Worm (Caenorhabditis elegans): ENCODE measurements around the gene ascc-1.

ascc-1 gene

DNA sequence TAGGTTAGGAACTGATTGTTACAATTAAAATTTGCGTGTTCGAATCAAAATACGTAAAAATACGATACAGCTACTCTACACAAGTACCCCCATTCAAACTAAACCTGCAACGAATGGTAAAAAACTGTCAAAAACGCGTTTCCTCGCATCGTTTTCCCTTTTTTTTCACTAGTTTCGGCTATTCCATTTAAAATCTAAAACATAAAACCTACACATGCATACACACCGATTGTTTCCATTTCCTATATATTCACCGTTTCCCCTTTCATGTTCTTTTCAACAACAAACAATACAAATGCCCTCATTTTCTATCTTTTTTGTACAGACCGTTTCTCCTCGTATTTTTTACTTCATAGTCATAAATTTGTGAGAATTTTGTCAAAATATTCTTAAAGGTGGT lies 11.3 kb downstream of the ascc-1 start:
- no peak for TF ChIP-seq nhr-76 (tag; optimal IDR thresholded peaks at IDR 0.05)
- no peak for TF ChIP-seq nfya-1 (tag; optimal IDR thresholded peaks at IDR 0.05; ENCODE audit: insufficient read depth)
- no peak for TF ChIP-seq skn-1 (tag; optimal IDR thresholded peaks at IDR 0.05)
- no peak for TF ChIP-seq daf-12 (tag; optimal IDR thresholded peaks at IDR 0.05)
- no peak for TF ChIP-seq R02D3.7 (tag; optimal IDR thresholded peaks at IDR 0.05)
- no peak for TF ChIP-seq nhr-77 (tag; optimal IDR thresholded peaks at IDR 0.05)
- TF ChIP-seq egl-5 (tag; optimal IDR thresholded peaks at IDR 0.05): no peak
- no peak for TF ChIP-seq ceh-28 (tag; optimal IDR thresholded peaks at IDR 0.05)

DNA sequence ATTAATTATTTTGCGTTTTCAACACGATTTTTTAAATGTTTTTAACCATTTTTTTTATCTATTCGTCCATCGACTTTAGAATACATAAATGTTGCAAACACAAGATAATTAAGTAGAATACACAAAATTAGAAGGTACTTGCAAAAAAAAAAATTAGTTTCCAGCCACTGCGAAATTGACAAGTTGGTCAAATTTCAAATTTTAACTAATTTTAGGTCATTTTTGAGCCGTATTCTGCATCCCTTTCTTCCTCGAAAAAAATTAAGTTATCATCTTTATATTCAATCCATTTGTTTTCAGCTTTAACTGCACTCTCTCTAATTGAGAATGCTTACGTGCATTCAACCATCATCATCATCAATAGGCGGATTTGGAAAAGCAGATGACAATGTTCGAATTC lies 11.9 kb downstream of the ascc-1 start, which contains the start of gene egl-26:
Gene egl-26 (plus strand): TSS at position 301 of the 400 bp plus-strand sequence.
- no peak for TF ChIP-seq nhr-43 (tag; optimal IDR thresholded peaks at IDR 0.05; ENCODE audit: poor library complexity, severe bottlenecking)
- TF ChIP-seq unc-62 (GFP tag; optimal IDR thresholded peaks at IDR 0.05): no peak
- TF ChIP-seq ceh-9 (tag; optimal IDR thresholded peaks at IDR 0.05): no peak
- no peak for TF ChIP-seq hmg-11 (tag; optimal IDR thresholded peaks at IDR 0.05)
- no peak for TF ChIP-seq nhr-25 (tag; optimal IDR thresholded peaks at IDR 0.05)
- TF ChIP-seq nhr-76 (tag; optimal IDR thresholded peaks at IDR 0.05): no peak
- TF ChIP-seq lin-15B (tag; optimal IDR thresholded peaks at IDR 0.05): no peak
- TF ChIP-seq R02D3.7 (tag; optimal IDR thresholded peaks at IDR 0.05): no peak
- no peak for TF ChIP-seq tbx-2 (tag; optimal IDR thresholded peaks at IDR 0.05)
- no peak for TF ChIP-seq mml-1 (tag; optimal IDR thresholded peaks at IDR 0.05)
- no peak for TF ChIP-seq snpc-4 (tag; optimal IDR thresholded peaks at IDR 0.05)
- TF ChIP-seq aly-2 (tag; optimal IDR thresholded peaks at IDR 0.05): no peak
- no peak for TF ChIP-seq nhr-77 (tag; optimal IDR thresholded peaks at IDR 0.05)
- TF ChIP-seq eor-1 (tag; optimal IDR thresholded peaks at IDR 0.05): no peak

DNA sequence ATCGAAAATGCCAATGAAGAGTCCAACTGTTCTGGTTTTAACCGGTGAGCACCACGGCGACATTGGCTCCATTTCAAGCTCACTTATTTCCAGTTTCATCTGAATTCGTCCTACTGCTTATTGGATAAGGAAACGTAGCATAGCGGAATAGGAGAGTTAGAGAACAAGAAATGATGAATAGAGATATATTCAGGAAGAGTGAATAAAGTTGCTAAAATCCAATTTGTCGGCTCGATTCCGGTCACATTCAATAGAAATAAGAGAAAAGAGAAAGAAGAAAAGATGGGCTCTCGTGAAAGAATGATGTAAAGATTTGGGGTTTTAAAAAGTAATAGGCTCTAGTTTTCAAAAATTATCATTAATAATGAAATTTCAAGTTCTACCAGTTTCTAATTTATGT lies 15.9 kb downstream of the ascc-1 start:
- TF ChIP-seq elt-1 (tag; optimal IDR thresholded peaks at IDR 0.05) (no peak), fos-1 (tag; optimal IDR thresholded peaks at IDR 0.05) (no peak), fkh-10 (GFP tag; optimal IDR thresholded peaks at IDR 0.05) (peak; percentile 95), tbx-2 (tag; optimal IDR thresholded peaks at IDR 0.05) (no peak)

DNA sequence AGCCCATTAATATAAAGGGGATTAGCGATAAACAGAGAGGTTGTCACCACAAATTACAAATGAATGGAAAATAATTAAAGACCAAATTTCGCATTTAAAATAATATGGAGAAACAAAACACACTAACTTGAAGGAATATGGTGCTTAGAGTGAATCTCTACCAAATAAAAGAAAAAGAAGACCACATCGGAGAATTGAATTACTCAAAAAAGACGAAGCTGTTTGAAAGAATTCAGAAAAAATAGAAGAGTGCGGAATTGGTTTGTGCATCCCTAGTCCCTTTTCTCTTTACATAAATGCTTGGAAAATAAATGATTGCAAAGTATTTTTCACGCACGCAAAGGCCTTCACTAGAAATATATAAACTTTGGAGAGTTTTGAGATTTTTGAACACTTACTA lies 16.4 kb downstream of the ascc-1 start:
- TF ChIP-seq nhr-12 (tag; optimal IDR thresholded peaks at IDR 0.05): no peak
- no peak for TF ChIP-seq nhr-25 (tag; optimal IDR thresholded peaks at IDR 0.05)
- no peak for TF ChIP-seq ztf-11 (tag; optimal IDR thresholded peaks at IDR 0.05)
- no peak for TF ChIP-seq egl-27 (tag; optimal IDR thresholded peaks at IDR 0.05)
- no peak for TF ChIP-seq nhr-67 (tag; optimal IDR thresholded peaks at IDR 0.05)
- no peak for TF ChIP-seq lin-15B (tag; optimal IDR thresholded peaks at IDR 0.05)
- no peak for TF ChIP-seq nhr-28 (tag; optimal IDR thresholded peaks at IDR 0.05)
- no peak for TF ChIP-seq pqm-1 (tag; optimal IDR thresholded peaks at IDR 0.05)
- no peak for TF ChIP-seq nhr-77 (tag; optimal IDR thresholded peaks at IDR 0.05)
- TF ChIP-seq hmg-11 (tag; optimal IDR thresholded peaks at IDR 0.05): no peak
- TF ChIP-seq fkh-2 (tag; optimal IDR thresholded peaks at IDR 0.05): no peak

DNA sequence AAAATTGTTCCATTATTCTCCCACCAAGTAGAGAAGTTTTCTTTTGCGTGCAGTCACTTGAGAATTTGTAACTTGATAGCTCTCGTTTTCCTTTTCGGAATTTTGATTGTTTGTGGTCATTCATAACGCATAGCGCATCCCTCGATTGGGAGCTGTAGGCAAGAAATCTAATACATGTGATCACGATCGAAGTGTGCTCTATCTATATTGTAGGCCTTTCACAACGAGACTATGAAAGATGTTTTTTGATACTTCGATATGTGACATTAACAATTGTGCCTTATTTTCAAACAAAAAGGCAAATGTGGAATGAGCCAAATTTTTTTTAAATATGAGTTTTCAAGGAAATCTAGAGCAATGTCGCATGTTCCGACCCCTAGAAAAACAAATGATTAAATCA lies 18.4 kb downstream of the ascc-1 start:
- no peak for TF ChIP-seq jun-1 (tag; optimal IDR thresholded peaks at IDR 0.05)
- TF ChIP-seq ztf-11 (tag; optimal IDR thresholded peaks at IDR 0.05): no peak
- TF ChIP-seq lin-39 (tag; optimal IDR thresholded peaks at IDR 0.05): no peak
- TF ChIP-seq lsy-12 (tag; optimal IDR thresholded peaks at IDR 0.05): no peak
- TF ChIP-seq nfya-1 (tag; optimal IDR thresholded peaks at IDR 0.05; ENCODE audit: insufficient read depth): no peak
- no peak for TF ChIP-seq egl-27 (tag; optimal IDR thresholded peaks at IDR 0.05)
- TF ChIP-seq ceh-16 (tag; optimal IDR thresholded peaks at IDR 0.05): no peak
- TF ChIP-seq nhr-237 (tag; optimal IDR thresholded peaks at IDR 0.05): no peak
- no peak for TF ChIP-seq nhr-76 (tag; optimal IDR thresholded peaks at IDR 0.05)
- TF ChIP-seq ceh-28 (tag; optimal IDR thresholded peaks at IDR 0.05): no peak

DNA sequence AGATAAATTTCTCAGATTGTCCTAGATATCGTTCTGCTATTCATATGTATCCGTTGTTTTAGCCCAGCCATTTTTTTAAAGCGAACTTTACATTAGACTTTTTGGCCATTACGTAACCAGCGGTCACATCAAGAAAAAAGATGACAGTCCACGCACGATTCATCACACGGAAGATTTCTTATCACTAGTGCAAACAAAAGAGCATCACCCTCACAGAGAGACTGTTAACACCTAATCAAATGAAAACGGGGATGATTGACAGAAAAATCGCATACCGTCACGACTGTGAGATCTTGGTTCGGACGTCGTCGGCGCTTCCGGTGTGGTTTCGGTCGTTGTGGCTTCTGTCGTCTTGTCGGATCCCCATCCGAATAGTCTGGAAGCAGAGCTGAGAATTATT lies 19.2 kb downstream of the ascc-1 start:
- TF ChIP-seq nhr-11 (tag; optimal IDR thresholded peaks at IDR 0.05): no peak
- no peak for TF ChIP-seq zag-1 (tag; optimal IDR thresholded peaks at IDR 0.05)
- peak; percentile 16 for TF ChIP-seq elt-2 (tag; optimal IDR thresholded peaks at IDR 0.05)
